Fruit fly (Drosophila melanogaster) whole organism, pupa: ENCODE measurements around the gene CG12084.
A peak's percentile ranks its signal among the peaks of the same experiment; 100 is the strongest.

Experiments
- CG10348 ChIP-seq: fragments of 200-800 bp; sonication (Bioruptor generic); IDR thresholded peaks from 2 replicates; pipeline ENCODE4 v1.3.6; 2022; ENCODE audit warnings: missing biosample characterization, missing genetic modification characterization
- CG12605 ChIP-seq: fragments of 200-800 bp; sonication (Bioruptor generic); IDR thresholded peaks from 2 replicates; pipeline ENCODE4 v1.3.6; 2022; ENCODE audit warnings: missing biosample characterization, missing genetic modification characterization
- CG13204 ChIP-seq: fragments of 200-800 bp; sonication (Bioruptor generic); optimal IDR thresholded peaks from 2 replicates; lab custom pipeline; 2018; ENCODE audit warnings: missing biosample characterization, mild to moderate bottlenecking, missing genetic modification characterization, moderate library complexity
- CG14655 ChIP-seq: fragments of 200-800 bp; sonication (Bioruptor generic); optimal IDR thresholded peaks from 3 replicates; lab custom pipeline; 2017; ENCODE audit warnings: mild to moderate bottlenecking, missing biosample characterization, missing genetic modification reagents, missing genetic modification characterization
- CG15710 ChIP-seq: fragments of 200-800 bp; sonication (Bioruptor generic); optimal IDR thresholded peaks from 2 replicates; lab custom pipeline; 2018; ENCODE audit warnings: missing biosample characterization, mild to moderate bottlenecking, missing genetic modification characterization, moderate library complexity
- CG17806 ChIP-seq: fragments of 200-800 bp; sonication (Bioruptor generic); optimal IDR thresholded peaks from 2 replicates; lab custom pipeline; 2018; ENCODE audit warnings: missing biosample characterization, mild to moderate bottlenecking, missing genetic modification characterization, moderate library complexity
- CG32121 ChIP-seq: fragments of 200-800 bp; sonication (Bioruptor generic); IDR thresholded peaks from 2 replicates; pipeline ENCODE4 v1.3.6; 2022; ENCODE audit warnings: missing biosample characterization, missing genetic modification characterization
- CG34367 ChIP-seq: fragments of 200-800 bp; sonication (Bioruptor generic); optimal IDR thresholded peaks from 2 replicates; lab custom pipeline; 2018; ENCODE audit warnings: missing biosample characterization, mild to moderate bottlenecking, missing genetic modification characterization
- CG4496 ChIP-seq: fragments of 200-800 bp; sonication (Bioruptor generic); IDR thresholded peaks from 3 replicates; pipeline ENCODE4 v1.3.6; 2022; ENCODE audit warnings: missing biosample characterization, missing genetic modification characterization
- CG8159 ChIP-seq: fragments of 200-800 bp; sonication (Bioruptor generic); optimal IDR thresholded peaks from 3 replicates; lab custom pipeline; 2018; ENCODE audit warnings: missing biosample characterization, mild to moderate bottlenecking, missing genetic modification characterization, moderate library complexity
- CG8301 ChIP-seq: fragments of 200-800 bp; sonication (Bioruptor generic); optimal IDR thresholded peaks from 2 replicates; lab custom pipeline; 2018; ENCODE audit warnings: missing biosample characterization, mild to moderate bottlenecking, missing genetic modification characterization
- CG9948 ChIP-seq: fragments of 200-800 bp; sonication (Bioruptor generic); optimal IDR thresholded peaks from 2 replicates; lab custom pipeline; 2018; ENCODE audit warnings: missing biosample characterization, mild to moderate bottlenecking, missing genetic modification characterization, moderate library complexity
- D1 ChIP-seq: fragments of 200-800 bp; sonication (Bioruptor generic); optimal IDR thresholded peaks from 2 replicates; lab custom pipeline; 2018; ENCODE audit warnings: missing biosample characterization, mild to moderate bottlenecking, missing genetic modification characterization, moderate library complexity
- EcR ChIP-seq: fragments of 200-800 bp; sonication (Bioruptor generic); optimal IDR thresholded peaks from 3 replicates; lab custom pipeline; 2019; ENCODE audit warnings: missing biosample characterization, missing genetic modification characterization, mild to moderate bottlenecking, moderate library complexity, missing genetic modification reagents
- Ets98B ChIP-seq: fragments of 200-800 bp; sonication (Bioruptor generic); IDR thresholded peaks from 2 replicates; pipeline ENCODE4 v1.3.6; 2022; ENCODE audit warnings: missing biosample characterization, missing genetic modification characterization
- Pif1A ChIP-seq: fragments of 200-800 bp; sonication (Bioruptor generic); optimal IDR thresholded peaks from 3 replicates; lab custom pipeline; 2016; ENCODE audit warnings: missing biosample characterization, missing genetic modification characterization
- Pif1B ChIP-seq: fragments of 200-800 bp; sonication (Bioruptor generic); optimal IDR thresholded peaks from 3 replicates; lab custom pipeline; 2016; ENCODE audit warnings: missing biosample characterization, missing genetic modification characterization
- Snoo ChIP-seq: fragments of 200-800 bp; sonication (Bioruptor generic); optimal IDR thresholded peaks from 3 replicates; lab custom pipeline; 2017; ENCODE audit warnings: missing biosample characterization, mild to moderate bottlenecking, missing genetic modification characterization, inconsistent platforms
- fd96Ca ChIP-seq: fragments of 200-800 bp; sonication (Bioruptor generic); IDR thresholded peaks from 3 replicates; pipeline ENCODE4 v1.3.6; 2022; ENCODE audit warnings: missing biosample characterization, missing genetic modification characterization
- gl ChIP-seq: fragments of 200-800 bp; sonication (Bioruptor generic); optimal IDR thresholded peaks from 2 replicates; lab custom pipeline; 2018; ENCODE audit warnings: missing biosample characterization, mild to moderate bottlenecking, missing genetic modification characterization
- rn ChIP-seq: fragments of 200-800 bp; sonication (Bioruptor generic); IDR thresholded peaks from 2 replicates; pipeline ENCODE4 v1.3.6; 2022; ENCODE audit warnings: missing biosample characterization, missing genetic modification characterization

The CG12084 gene

dm6 chr3L:1496408-1496807 lies at the start of gene CG12084:
Gene CG12084 (minus strand): TSS chr3L:1496643.
- no peak for TF ChIP-seq EcR (GFP tag; lab: Kevin White, UChicago)
- TF ChIP-seq Ets98B (GFP tag; lab: Robert Waterston, UW): no peak
- TF ChIP-seq CG8301 (tag; lab: Kevin White, UChicago): no peak
- peak; percentile 9; the same call in 1 of the 2 replicates for TF ChIP-seq CG12605 (GFP tag; lab: Robert Waterston, UW)
- TF ChIP-seq Snoo: no peak
- TF ChIP-seq, all 21 proteins: peak for 1

dm6 chr3L:1545693-1546329 lies 49.4 kb upstream of the CG12084 start, which contains the start of the genes CG32313 and Pcyt1:
Gene CG32313 (minus strand): TSS chr3L:1545743.
Gene Pcyt1 (plus strand): TSS chr3L:1546092.
- TF ChIP-seq Ets98B (GFP tag; lab: Robert Waterston, UW): no peak
- TF ChIP-seq EcR (GFP tag; lab: Kevin White, UChicago): peak; percentile 30
- no peak for TF ChIP-seq CG32121 (GFP tag; lab: Robert Waterston, UW)
- no peak for TF ChIP-seq CG4496 (GFP tag; lab: Robert Waterston, UW)
- TF ChIP-seq gl (tag; lab: Kevin White, UChicago): no peak
- TF ChIP-seq Pif1A (GFP tag; lab: Kevin White, UChicago): no peak
- TF ChIP-seq CG15710 (tag; lab: Kevin White, UChicago): no peak
- TF ChIP-seq CG8159: no peak
- TF ChIP-seq CG13204: no peak
- 0 out of 2 replicates have a peak, but pooled peaks have one; percentile 9 for TF ChIP-seq CG12605 (GFP tag; lab: Robert Waterston, UW)
- TF ChIP-seq CG34367 (tag; lab: Kevin White, UChicago): no peak
- TF ChIP-seq D1: no peak
- no peak for TF ChIP-seq CG10348 (GFP tag; lab: Robert Waterston, UW)
- TF ChIP-seq CG9948: no peak
- no peak for TF ChIP-seq Snoo
- no peak for TF ChIP-seq CG8301 (tag; lab: Kevin White, UChicago)
- peak; percentile 30 for TF ChIP-seq Pif1B (GFP tag; lab: Kevin White, UChicago)
- no peak for TF ChIP-seq fd96Ca
- TF ChIP-seq CG17806 (tag; lab: Kevin White, UChicago): no peak

- no peak for TF ChIP-seq rn (GFP tag; lab: Robert Waterston, UW)
- peak; percentile 1 for TF ChIP-seq EcR (GFP tag; lab: Kevin White, UChicago)
- no peak for TF ChIP-seq D1
- TF ChIP-seq Snoo: no peak
- TF ChIP-seq CG8159: peak; percentile 46
- TF ChIP-seq gl (tag; lab: Kevin White, UChicago): no peak
- TF ChIP-seq, all 21 proteins: peak for 2
Measured at dm6 chr3L:1538314-1538854, 41.9 kb upstream of the CG12084 start.

dm6 chr3L:1537353-1537752 lies 40.9 kb upstream of the CG12084 start:
- no peak for TF ChIP-seq CG17806 (tag; lab: Kevin White, UChicago)
- no peak for TF ChIP-seq CG14655 (GFP tag; lab: Kevin White, UChicago)
- no peak for TF ChIP-seq CG8301 (tag; lab: Kevin White, UChicago)
- no peak for TF ChIP-seq CG13204
- TF ChIP-seq CG9948: no peak
- no peak for TF ChIP-seq EcR (GFP tag; lab: Kevin White, UChicago)
- no peak for TF ChIP-seq D1
- TF ChIP-seq CG4496 (GFP tag; lab: Robert Waterston, UW): no peak
- no peak for TF ChIP-seq Pif1B (GFP tag; lab: Kevin White, UChicago)

dm6 chr3L:1536487-1537337 lies 40.3 kb upstream of the CG12084 start, which contains the start of the genes CG12091 and pns:
Gene CG12091 (minus strand): TSS chr3L:1536835.
Gene pns (plus strand): TSS chr3L:1537137.
- peak; percentile 65 for TF ChIP-seq Snoo
- TF ChIP-seq fd96Ca: 0 out of 3 replicates have a peak, but pooled peaks have one; percentile 13
- TF ChIP-seq CG8301 (tag; lab: Kevin White, UChicago): peak; percentile 26
- TF ChIP-seq EcR (GFP tag; lab: Kevin White, UChicago): peak; percentile 57
- 0 out of 2 replicates have a peak, but pooled peaks have one; percentile 18 for TF ChIP-seq CG12605 (GFP tag; lab: Robert Waterston, UW)
- TF ChIP-seq CG17806 (tag; lab: Kevin White, UChicago): peak; percentile 36
- TF ChIP-seq CG10348 (GFP tag; lab: Robert Waterston, UW): no peak
- peak; percentile 53 for TF ChIP-seq CG8159
- no peak for TF ChIP-seq Pif1B (GFP tag; lab: Kevin White, UChicago)
- TF ChIP-seq CG34367 (tag; lab: Kevin White, UChicago): peak; percentile 25
- peak; percentile 24 for TF ChIP-seq CG15710 (tag; lab: Kevin White, UChicago)
- TF ChIP-seq Pif1A (GFP tag; lab: Kevin White, UChicago): no peak
- peak; percentile 16 for TF ChIP-seq CG9948
- TF ChIP-seq Ets98B (GFP tag; lab: Robert Waterston, UW): peak; percentile 63
- no peak for TF ChIP-seq CG13204
- TF ChIP-seq gl (tag; lab: Kevin White, UChicago): no peak
- no peak for TF ChIP-seq CG14655 (GFP tag; lab: Kevin White, UChicago)
- peak; percentile 43; the same call in 1 of the 2 replicates for TF ChIP-seq CG32121 (GFP tag; lab: Robert Waterston, UW)
- TF ChIP-seq rn (GFP tag; lab: Robert Waterston, UW): no peak
- peak; percentile 76 for TF ChIP-seq CG4496 (GFP tag; lab: Robert Waterston, UW)
- no peak for TF ChIP-seq D1
